Fruit fly (Drosophila melanogaster) whole organism, embryonic: ENCODE results near the gene tai.

Source experiments
- Ada2b ChIP-seq: fragments of 200-800 bp; sonication (Bioruptor generic); IDR thresholded peaks from 2 replicates; pipeline ENCODE4 v1.3.6; 2022; ENCODE audit warnings: missing biosample characterization, missing genetic modification characterization
- CG1024 ChIP-seq: fragments of 200-800 bp; sonication (Bioruptor generic); IDR thresholded peaks from 2 replicates; pipeline ENCODE4 v1.3.6; 2022; ENCODE audit warnings: missing biosample characterization, missing genetic modification characterization
- CG10979 ChIP-seq: fragments of 200-800 bp; sonication (Bioruptor generic); optimal IDR thresholded peaks from 2 replicates; lab custom pipeline; 2018; ENCODE audit warnings: missing biosample characterization, mild to moderate bottlenecking, missing genetic modification characterization, moderate library complexity
- CG11696 ChIP-seq: fragments of 200-800 bp; sonication (Bioruptor generic); IDR thresholded peaks from 2 replicates; pipeline ENCODE4 v1.3.6; 2022; ENCODE audit warnings: missing biosample characterization, missing genetic modification characterization
- CG12071 ChIP-seq: fragments of 200-800 bp; sonication (Bioruptor generic); optimal IDR thresholded peaks from 3 replicates; lab custom pipeline; 2018; ENCODE audit warnings: missing biosample characterization, mild to moderate bottlenecking, missing genetic modification characterization
- CG1233 ChIP-seq: fragments of 200-800 bp; sonication (Bioruptor generic); optimal IDR thresholded peaks from 4 replicates; lab custom pipeline; 2018; ENCODE audit warnings: missing biosample characterization, mild to moderate bottlenecking, missing genetic modification characterization
- CG13894 ChIP-seq: fragments of 200-800 bp; sonication (Bioruptor generic); optimal IDR thresholded peaks from 3 replicates; lab custom pipeline; 2018; ENCODE audit warnings: missing biosample characterization, mild to moderate bottlenecking, missing genetic modification characterization, moderate library complexity
- CG14050 ChIP-seq: fragments of 200-800 bp; sonication (Bioruptor generic); IDR thresholded peaks from 3 replicates; pipeline ENCODE4 v1.3.6; 2022; ENCODE audit warnings: missing biosample characterization, missing genetic modification characterization
- CG1529 ChIP-seq: fragments of 200-800 bp; sonication (Bioruptor generic); optimal IDR thresholded peaks from 3 replicates; lab custom pipeline; 2018; ENCODE audit warnings: missing biosample characterization, missing genetic modification characterization
- CG15514 ChIP-seq: fragments of 200-800 bp; sonication (Bioruptor generic); optimal IDR thresholded peaks from 3 replicates; lab custom pipeline; 2017; ENCODE audit warnings: missing biosample characterization, missing genetic modification characterization, mild to moderate bottlenecking, moderate library complexity, missing genetic modification reagents
- CG1832 ChIP-seq: fragments of 200-800 bp; sonication (Bioruptor generic); optimal IDR thresholded peaks from 2 replicates; lab custom pipeline; 2017; ENCODE audit warnings: missing biosample characterization, mild to moderate bottlenecking, missing genetic modification characterization, inconsistent platforms
- CG3281 ChIP-seq: fragments of 200-800 bp; sonication (Bioruptor generic); optimal IDR thresholded peaks from 3 replicates; lab custom pipeline; 2017; ENCODE audit warnings: missing biosample characterization, mild to moderate bottlenecking, missing genetic modification characterization
- CG34422 ChIP-seq: fragments of 200-800 bp; sonication (Bioruptor generic); IDR thresholded peaks from 3 replicates; pipeline ENCODE4 v1.3.6; 2022; ENCODE audit warnings: missing biosample characterization, missing genetic modification characterization
- CG3847 ChIP-seq: fragments of 200-800 bp; sonication (Bioruptor generic); IDR thresholded peaks from 2 replicates; pipeline ENCODE4 v1.3.6; 2022; ENCODE audit warnings: missing biosample characterization, missing genetic modification characterization
- CG8290 ChIP-seq, 3 experiments: fragments of 200-800 bp; sonication (Bioruptor generic); optimal IDR thresholded peaks; 2 replicates each; lab custom pipeline; 2016 to 2019; ENCODE audit warnings: missing biosample characterization in 3 of 3, missing genetic modification characterization in 3 of 3, mild to moderate bottlenecking in 2 of 3, moderate library complexity in 1 of 3
- CG9817 ChIP-seq: fragments of 200-800 bp; sonication (Bioruptor generic); optimal IDR thresholded peaks from 2 replicates; lab custom pipeline; 2018; ENCODE audit warnings: missing biosample characterization, mild to moderate bottlenecking, missing genetic modification characterization, moderate library complexity
- Dll ChIP-seq: fragments of 200-800 bp; sonication (Bioruptor generic); IDR thresholded peaks from 4 replicates; pipeline ENCODE4 v1.3.6; 2022; ENCODE audit warnings: missing biosample characterization, missing genetic modification characterization; ENCODE audit not compliant: partially characterized antibody
- Drgx ChIP-seq: fragments of 200-800 bp; sonication (Bioruptor generic); IDR thresholded peaks from 2 replicates; pipeline ENCODE4 v1.3.6; 2022; ENCODE audit warnings: missing biosample characterization, missing genetic modification characterization
- Elba2 ChIP-seq: fragments of 200-800 bp; sonication (Bioruptor generic); optimal IDR thresholded peaks from 3 replicates; lab custom pipeline; 2016; ENCODE audit warnings: missing biosample characterization, missing genetic modification characterization
- Fer1 ChIP-seq: fragments of 200-800 bp; sonication (Bioruptor generic); optimal IDR thresholded peaks from 2 replicates; lab custom pipeline; 2017; ENCODE audit warnings: missing biosample characterization, mild to moderate bottlenecking, missing genetic modification characterization
- Fer3 ChIP-seq: fragments of 200-800 bp; sonication (Bioruptor generic); optimal IDR thresholded peaks from 2 replicates; lab custom pipeline; 2018; ENCODE audit warnings: missing biosample characterization, mild to moderate bottlenecking, missing genetic modification characterization, moderate library complexity
- H2.0 ChIP-seq: fragments of 200-800 bp; sonication (Bioruptor generic); IDR thresholded peaks from 2 replicates; pipeline ENCODE4 v1.3.6; 2022; ENCODE audit warnings: missing biosample characterization, missing genetic modification characterization
- Hr51 ChIP-seq, 2 experiments: fragments of 200-800 bp; sonication (Bioruptor generic); optimal IDR thresholded peaks; 2 replicates in 1 of 2; 3 replicates in 1 of 2; lab custom pipeline; 2016 to 2018; ENCODE audit warnings: missing biosample characterization in 2 of 2, missing genetic modification characterization in 2 of 2, mild to moderate bottlenecking in 1 of 2, moderate library complexity in 1 of 2
- Lhr ChIP-seq: fragments of 200-800 bp; sonication (Bioruptor generic); optimal IDR thresholded peaks from 3 replicates; lab custom pipeline; 2017; ENCODE audit warnings: mild to moderate bottlenecking, missing biosample characterization, missing genetic modification reagents, missing genetic modification characterization
- Med ChIP-seq: fragments of 200-800 bp; sonication (Bioruptor generic); peaks from one replicate; lab custom pipeline; 2016; ENCODE audit warnings: missing biosample characterization, missing genetic modification characterization, mild to moderate bottlenecking, inconsistent platforms, moderate library complexity
- Pdp1 ChIP-seq, 2 experiments: fragments of 200-800 bp; sonication (Bioruptor generic); optimal IDR thresholded peaks; 3 replicates each; lab custom pipeline; 2016; ENCODE audit warnings: missing biosample characterization in 2 of 2, missing genetic modification characterization in 2 of 2, mild to moderate bottlenecking in 1 of 2, moderate library complexity in 1 of 2
- aop ChIP-seq: fragments of 200-800 bp; sonication (Bioruptor generic); IDR thresholded peaks from 2 replicates; pipeline ENCODE4 v1.3.6; 2022; ENCODE audit warnings: missing biosample characterization, missing genetic modification characterization
- ap ChIP-seq: fragments of 200-800 bp; sonication (Bioruptor generic); IDR thresholded peaks from 2 replicates; pipeline ENCODE4 v1.3.6; 2022; ENCODE audit warnings: missing biosample characterization, missing genetic modification characterization
- cas ChIP-seq: fragments of 200-800 bp; sonication (Bioruptor generic); IDR thresholded peaks from 2 replicates; pipeline ENCODE4 v1.3.6; 2022; ENCODE audit warnings: missing biosample characterization, missing genetic modification characterization
- chm ChIP-seq: fragments of 200-800 bp; sonication (Bioruptor generic); IDR thresholded peaks from 2 replicates; pipeline ENCODE4 v1.3.6; 2022; ENCODE audit warnings: missing biosample characterization, missing genetic modification characterization
- chn ChIP-seq: fragments of 200-800 bp; sonication (Bioruptor generic); optimal IDR thresholded peaks from 2 replicates; lab custom pipeline; 2016; ENCODE audit warnings: missing biosample characterization, missing genetic modification characterization
- corto ChIP-seq: fragments of 200-800 bp; sonication (Bioruptor generic); optimal IDR thresholded peaks from 2 replicates; lab custom pipeline; 2016; ENCODE audit warnings: missing biosample characterization, mild to moderate bottlenecking, missing genetic modification characterization, moderate library complexity
- da ChIP-seq: fragments of 200-800 bp; sonication (Bioruptor generic); optimal IDR thresholded peaks from 2 replicates; lab custom pipeline; 2016; ENCODE audit warnings: missing biosample characterization, missing genetic modification characterization
- dysf ChIP-seq: fragments of 200-800 bp; sonication (Bioruptor generic); IDR thresholded peaks from 3 replicates; pipeline ENCODE4 v1.3.6; 2022; ENCODE audit warnings: missing biosample characterization, missing genetic modification characterization
- gcm ChIP-seq: fragments of 200-800 bp; sonication (Bioruptor generic); optimal IDR thresholded peaks from 2 replicates; lab custom pipeline; 2019; ENCODE audit warnings: missing biosample characterization, mild to moderate bottlenecking, missing genetic modification characterization, moderate library complexity
- hkb ChIP-seq, 2 experiments: fragments of 200-800 bp in 1 of 2; fragments of >200 bp in 1 of 2; sonication (Bioruptor generic) in 1 of 2; IDR thresholded peaks in 1 of 2; optimal IDR thresholded peaks in 1 of 2; 2 replicates each; pipeline versions ENCODE4 v1.3.6 to Lab custom; 2017 to 2022; ENCODE audit warnings: missing biosample characterization in 1 of 2, missing genetic modification characterization in 1 of 2
- jing ChIP-seq: fragments of 200-800 bp; sonication (Bioruptor generic); optimal IDR thresholded peaks from 2 replicates; lab custom pipeline; 2018; ENCODE audit warnings: missing biosample characterization, mild to moderate bottlenecking, missing genetic modification characterization
- kah ChIP-seq: fragments of 200-800 bp; sonication (Bioruptor generic); optimal IDR thresholded peaks from 2 replicates; lab custom pipeline; 2018; ENCODE audit warnings: missing biosample characterization, mild to moderate bottlenecking, missing genetic modification characterization
- lilli ChIP-seq: fragments of 200-800 bp; sonication (Bioruptor generic); optimal IDR thresholded peaks from 3 replicates; lab custom pipeline; 2016; ENCODE audit warnings: missing biosample characterization, missing genetic modification characterization
- mirr ChIP-seq: fragments of 200-800 bp; sonication (Bioruptor generic); optimal IDR thresholded peaks from 3 replicates; lab custom pipeline; 2018; ENCODE audit warnings: missing biosample characterization, mild to moderate bottlenecking, missing genetic modification characterization
- mld ChIP-seq: fragments of 200-800 bp; sonication (Bioruptor generic); IDR thresholded peaks from 3 replicates; pipeline ENCODE4 v1.3.6; 2022; ENCODE audit warnings: missing biosample characterization, missing genetic modification characterization; ENCODE audit not compliant: partially characterized antibody
- nom ChIP-seq: fragments of 200-800 bp; sonication (Bioruptor generic); optimal IDR thresholded peaks from 2 replicates; lab custom pipeline; 2017; ENCODE audit warnings: missing biosample characterization, missing genetic modification characterization, mild to moderate bottlenecking, moderate library complexity, missing genetic modification reagents
- onecut ChIP-seq: fragments of 200-800 bp; sonication (Bioruptor generic); IDR thresholded peaks from 2 replicates; pipeline ENCODE4 v1.3.6; 2022; ENCODE audit warnings: missing biosample characterization, missing genetic modification characterization
- pfk ChIP-seq: fragments of 200-800 bp; sonication (Bioruptor generic); optimal IDR thresholded peaks from 2 replicates; lab custom pipeline; 2018; ENCODE audit warnings: missing biosample characterization, mild to moderate bottlenecking, missing genetic modification characterization, moderate library complexity
- phol ChIP-seq: fragments of 200-800 bp; sonication (Bioruptor generic); optimal IDR thresholded peaks from 3 replicates; lab custom pipeline; 2018; ENCODE audit warnings: missing biosample characterization, mild to moderate bottlenecking, missing genetic modification characterization, moderate library complexity
- sob ChIP-seq: fragments of 200-800 bp; sonication (Bioruptor generic); IDR thresholded peaks from 2 replicates; pipeline ENCODE4 v1.3.6; 2022; ENCODE audit warnings: missing biosample characterization, missing genetic modification characterization
- sqz ChIP-seq: fragments of 200-800 bp; sonication (Bioruptor generic); optimal IDR thresholded peaks from 3 replicates; lab custom pipeline; 2018; ENCODE audit warnings: missing biosample characterization, mild to moderate bottlenecking, missing genetic modification characterization
- toy ChIP-seq: fragments of 200-800 bp; sonication (Bioruptor generic); IDR thresholded peaks from 2 replicates; pipeline ENCODE4 v1.3.6; 2022; ENCODE audit warnings: missing biosample characterization, missing genetic modification characterization
- tx ChIP-seq: fragments of 200-800 bp; sonication (Bioruptor generic); optimal IDR thresholded peaks from 2 replicates; lab custom pipeline; 2016; ENCODE audit warnings: missing biosample characterization, missing genetic modification characterization

tai gene

DNA sequence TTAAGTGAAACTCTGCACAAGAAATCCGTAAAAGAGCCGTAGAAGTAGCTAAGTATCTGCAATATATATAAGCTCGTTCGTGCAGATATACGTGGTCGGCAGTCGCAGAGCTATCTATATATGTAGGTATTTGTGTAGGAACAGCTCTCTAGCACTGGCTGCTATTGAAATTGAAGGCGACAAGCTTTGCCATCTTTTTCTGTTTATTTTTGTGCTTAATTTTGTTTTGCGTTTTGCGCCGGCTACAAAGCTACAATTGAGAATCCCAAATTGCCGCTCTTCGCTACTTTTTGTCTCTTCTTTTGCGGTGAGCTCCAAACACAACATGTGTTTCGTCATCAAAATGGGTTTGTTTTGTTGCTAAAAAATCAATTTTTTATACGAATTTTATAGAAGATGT, 8.6 kb downstream of the tai start (continued):
- TF ChIP-seq CG1529 (GFP tag; lab: Kevin White, UChicago) = no peak
- no peak; the same call in 2 of the 3 replicates for TF ChIP-seq dysf
- TF ChIP-seq nom (GFP tag; lab: Kevin White, UChicago) = peak; percentile 75
- TF ChIP-seq Med (GFP tag; lab: Kevin White, UChicago) = peak; percentile 37
- TF ChIP-seq chm (GFP tag; lab: Robert Waterston, UW) = peak; percentile 93; the same call in 1 of the 2 replicates
- peak; percentile 26; the same call in 1 of the 2 replicates for TF ChIP-seq cas (GFP tag; lab: Robert Waterston, UW)
- TF ChIP-seq gcm = no peak
- TF ChIP-seq Dll (GFP tag; lab: Robert Waterston, UW) = no peak
- TF ChIP-seq CG34422 (GFP tag; lab: Robert Waterston, UW) = no peak; the same call in 2 of the 3 replicates
- TF ChIP-seq CG3847 (GFP tag; lab: Robert Waterston, UW) = peak; percentile 22; the same call in 1 of the 2 replicates
- TF ChIP-seq Drgx = peak; percentile 95
- TF ChIP-seq hkb (optimal IDR thresholded peaks at IDR 0.05; lab: Kevin White, UChicago) = no peak
- TF ChIP-seq hkb (GFP tag; IDR thresholded peaks at IDR 0.05; lab: Robert Waterston, UW) = peak; percentile 61
- no peak for TF ChIP-seq ap (GFP tag; lab: Robert Waterston, UW)
- TF ChIP-seq CG1233 (GFP tag; lab: Kevin White, UChicago) = no peak
- TF ChIP-seq CG10979 (tag; lab: Kevin White, UChicago) = no peak
- TF ChIP-seq phol (tag; lab: Kevin White, UChicago) = no peak
- no peak for TF ChIP-seq CG1024 (GFP tag; lab: Robert Waterston, UW)
- no peak for TF ChIP-seq sqz (GFP tag; lab: Kevin White, UChicago)
- TF ChIP-seq corto (GFP tag; lab: Kevin White, UChicago) = peak; percentile 73
- TF ChIP-seq toy (GFP tag; lab: Robert Waterston, UW) = peak; percentile 44; the same call in 1 of the 2 replicates
- TF ChIP-seq CG14050 = no peak; the same call in 2 of the 3 replicates
- peak; percentile 68 for TF ChIP-seq onecut (GFP tag; lab: Robert Waterston, UW)
- peak; percentile 93 for TF ChIP-seq CG13894 (tag; lab: Kevin White, UChicago)
- TF ChIP-seq Ada2b (GFP tag; lab: Robert Waterston, UW) = 0 out of 2 replicates have a peak, but pooled peaks have one; percentile 5
- TF ChIP-seq mld (GFP tag; lab: Robert Waterston, UW) = no peak
- TF ChIP-seq CG11696 (GFP tag; lab: Robert Waterston, UW) = 0 out of 2 replicates have a peak, but pooled peaks have one; percentile 7
- no peak for TF ChIP-seq Elba2 (GFP tag; lab: Kevin White, UChicago)
- TF ChIP-seq Lhr (GFP tag; lab: Kevin White, UChicago) = no peak
- TF ChIP-seq jing (GFP tag; lab: Kevin White, UChicago) = no peak
- no peak for TF ChIP-seq tx (GFP tag; lab: Kevin White, UChicago)
- TF ChIP-seq aop (GFP tag; lab: Robert Waterston, UW) = no peak
- no peak for TF ChIP-seq H2.0 (GFP tag; lab: Robert Waterston, UW)
- peak; percentile 50 for TF ChIP-seq CG12071 (GFP tag; lab: Kevin White, UChicago)
- peak; percentile 77 for TF ChIP-seq pfk (GFP tag; lab: Kevin White, UChicago)
- TF ChIP-seq lilli (GFP tag; lab: Kevin White, UChicago) = no peak
- TF ChIP-seq sob (GFP tag; lab: Robert Waterston, UW) = peak; percentile 66; the same call in 1 of the 2 replicates
- peak; percentile 16 for TF ChIP-seq CG3281 (GFP tag; lab: Kevin White, UChicago)
- TF ChIP-seq CG15514 = no peak
- no peak for TF ChIP-seq Fer3 (tag; lab: Kevin White, UChicago)
- peak; percentile 15 for TF ChIP-seq kah (GFP tag; lab: Kevin White, UChicago)
- no peak for TF ChIP-seq CG9817 (tag; lab: Kevin White, UChicago)
- peak in 1 of 2 experiments; percentile 55 for TF ChIP-seq Pdp1 (GFP tag; optimal IDR thresholded peaks at IDR 0.05; lab: Kevin White, UChicago)
- TF ChIP-seq CG8290 (GFP tag; optimal IDR thresholded peaks at IDR 0.05; lab: Kevin White, UChicago) = no peak
- TF ChIP-seq CG8290 (tag; optimal IDR thresholded peaks at IDR 0.05; lab: Kevin White, UChicago) = peak in 1 of 2 experiments; percentile 4
- TF ChIP-seq mirr (GFP tag; lab: Kevin White, UChicago) = peak; percentile 76
- no peak for TF ChIP-seq CG1832 (GFP tag; lab: Kevin White, UChicago)
- no peak for TF ChIP-seq da (GFP tag; lab: Kevin White, UChicago)
- TF ChIP-seq chn (GFP tag; lab: Kevin White, UChicago) = no peak
- TF ChIP-seq Hr51 (GFP tag; optimal IDR thresholded peaks at IDR 0.05; lab: Kevin White, UChicago) = no peak
- TF ChIP-seq Fer1 = peak; percentile 59
